Worm (Caenorhabditis elegans) whole organism, L4 larva: ENCODE measurements around the gene F16G10.5.

ENCODE experiments used
- Y105C5A.15 ChIP-seq: fragments of 200-800 bp; sonication (Bioruptor generic); IDR thresholded peaks from 2 replicates; pipeline ENCODE4 v1.3.6; 2022; ENCODE audit warnings: missing genetic modification characterization, missing compliant biosample characterization
- ZK337.2 ChIP-seq: fragments of 200-800 bp; sonication (Bioruptor generic); IDR thresholded peaks from 2 replicates; pipeline ENCODE4 v1.3.6; 2022; ENCODE audit warnings: missing genetic modification reagents, missing genetic modification characterization, missing compliant biosample characterization
- aly-2 ChIP-seq: sonication (generic microtip); optimal IDR thresholded peaks from 2 replicates; lab custom pipeline; 2018; ENCODE audit warnings: missing biosample characterization, missing genetic modification characterization
- ceh-20 ChIP-seq: fragments of 200-800 bp; sonication (Bioruptor generic); IDR thresholded peaks from 2 replicates; pipeline ENCODE4 v1.3.6; 2022; ENCODE audit warnings: missing genetic modification reagents, missing genetic modification characterization, missing compliant biosample characterization
- ces-1 ChIP-seq: fragments of 150-350 bp; sonication (generic microtip); optimal IDR thresholded peaks from 4 replicates; lab custom pipeline; 2014; ENCODE audit warnings: missing biosample characterization, missing genetic modification reagents, missing genetic modification characterization
- daf-12 ChIP-seq: fragments of 150-350 bp; optimal IDR thresholded peaks from 2 replicates; lab custom pipeline; 2014; ENCODE audit warnings: missing biosample characterization, missing genetic modification reagents, missing genetic modification characterization
- daf-16 ChIP-seq, 3 experiments: sonication (generic microtip); optimal IDR thresholded peaks; 2 replicates each; lab custom pipeline; 2016 to 2017; ENCODE audit warnings: missing genetic modification characterization in 3 of 3, missing genetic modification reagents in 3 of 3, mild to moderate bottlenecking in 2 of 3, missing compliant biosample characterization in 2 of 3, missing biosample characterization in 1 of 3, moderate library complexity in 1 of 3
- fos-1 ChIP-seq: fragments of 150-350 bp; optimal IDR thresholded peaks from 2 replicates; lab custom pipeline; 2014; ENCODE audit warnings: missing biosample characterization, missing genetic modification characterization
- gei-8 ChIP-seq: fragments of 200-800 bp; sonication (Bioruptor generic); optimal IDR thresholded peaks from 2 replicates; lab custom pipeline; 2018; ENCODE audit warnings: mild to moderate bottlenecking, missing genetic modification characterization, missing compliant biosample characterization
- lsy-2 ChIP-seq, 2 experiments: fragments of 150-350 bp in 1 of 2; sonication (generic microtip) in 1 of 2; optimal IDR thresholded peaks; 2 replicates each; lab custom pipeline; 2014 to 2017; ENCODE audit warnings: missing biosample characterization in 2 of 2, missing genetic modification characterization in 2 of 2
- madf-5 ChIP-seq, 2 experiments: fragments of 200-800 bp; sonication (Bioruptor generic); IDR thresholded peaks; 2 replicates each; pipeline ENCODE4 v1.3.6; 2022; ENCODE audit warnings: missing compliant biosample characterization in 2 of 2, missing genetic modification characterization in 2 of 2
- mep-1 ChIP-seq: fragments of 150-350 bp; sonication (generic microtip); optimal IDR thresholded peaks from 3 replicates; lab custom pipeline; 2014; ENCODE audit warnings: missing biosample characterization, missing genetic modification characterization
- mes-2 ChIP-seq: sonication (generic microtip); optimal IDR thresholded peaks from 2 replicates; lab custom pipeline; 2016; ENCODE audit warnings: missing genotype, mild to moderate bottlenecking, missing genetic modification characterization, missing compliant biosample characterization; ENCODE audit not compliant: poor library complexity, severe bottlenecking
- nhr-237 ChIP-seq: sonication (generic microtip); optimal IDR thresholded peaks from 2 replicates; lab custom pipeline; 2017; ENCODE audit warnings: missing biosample characterization, missing genetic modification characterization
- nhr-28 ChIP-seq: fragments of 150-350 bp; optimal IDR thresholded peaks from 2 replicates; lab custom pipeline; 2014; ENCODE audit warnings: missing biosample characterization, missing genetic modification characterization
- nhr-48 ChIP-seq: sonication (generic microtip); optimal IDR thresholded peaks from 2 replicates; lab custom pipeline; 2016; ENCODE audit warnings: mild to moderate bottlenecking, missing genetic modification characterization, missing compliant biosample characterization
- nhr-77 ChIP-seq: fragments of 150-350 bp; optimal IDR thresholded peaks from 2 replicates; lab custom pipeline; 2014; ENCODE audit warnings: missing biosample characterization, missing genetic modification characterization
- pha-4 ChIP-seq, 2 experiments: fragments of 150-350 bp in 1 of 2; fragments of 200-800 bp in 1 of 2; sonication (Bioruptor generic) in 1 of 2; IDR thresholded peaks in 1 of 2; optimal IDR thresholded peaks in 1 of 2; 2 replicates each; pipeline versions ENCODE4 v1.3.6 to Lab custom; 2014 to 2022; ENCODE audit warnings: missing genetic modification characterization in 2 of 2, missing genetic modification reagents in 2 of 2, missing biosample characterization in 1 of 2, missing compliant biosample characterization in 1 of 2
- pqm-1 ChIP-seq: sonication (generic microtip); optimal IDR thresholded peaks from 2 replicates; lab custom pipeline; 2017; ENCODE audit warnings: missing biosample characterization, missing genetic modification characterization
- rbr-2 ChIP-seq: sonication (generic microtip); optimal IDR thresholded peaks from 2 replicates; lab custom pipeline; 2016; ENCODE audit warnings: missing genotype, missing genetic modification characterization, missing compliant biosample characterization
- snpc-1.2 ChIP-seq: fragments of 200-800 bp; sonication (Bioruptor generic); IDR thresholded peaks from 2 replicates; pipeline ENCODE4 v1.3.6; 2022; ENCODE audit warnings: missing genetic modification reagents, missing genetic modification characterization, missing compliant biosample characterization
- unc-130 ChIP-seq: sonication (generic microtip); optimal IDR thresholded peaks from 2 replicates; lab custom pipeline; 2016; ENCODE audit warnings: missing genetic modification reagents, missing genetic modification characterization, missing compliant biosample characterization
- zip-2 ChIP-seq: fragments of 150-350 bp; optimal IDR thresholded peaks from 2 replicates; lab custom pipeline; 2014; ENCODE audit warnings: missing biosample characterization, missing genetic modification characterization

The F16G10.5 gene

ce11 chrII:2415439-2415838 lies 48.3 kb downstream of the F16G10.5 start, which contains the start of gene fbxa-4 (continued):
- TF ChIP-seq lsy-2 (tag; optimal IDR thresholded peaks at IDR 0.05; lab: Kevin White, UChicago): peak in 1 of 2 experiments; percentile 4
- TF ChIP-seq unc-130: no peak
- TF ChIP-seq Y105C5A.15 (GFP tag; lab: Robert Waterston, UW): no peak
- peak; percentile 18 for TF ChIP-seq mes-2 (tag; lab: Kevin White, UChicago)
- TF ChIP-seq snpc-1.2: no peak
- no peak for TF ChIP-seq ces-1
- TF ChIP-seq gei-8 (GFP tag; lab: Kevin White, UChicago): no peak
- TF ChIP-seq fos-1 (tag; lab: Kevin White, UChicago): no peak
- TF ChIP-seq rbr-2 (tag; lab: Kevin White, UChicago): no peak
- TF ChIP-seq nhr-48 (tag; lab: Kevin White, UChicago): no peak
- TF ChIP-seq nhr-28: peak; percentile 93
- no peak for TF ChIP-seq aly-2
- TF ChIP-seq zip-2 (tag; lab: Kevin White, UChicago): no peak
- TF ChIP-seq madf-5 (GFP tag; IDR thresholded peaks at IDR 0.05; lab: Robert Waterston, UW): no peak
- TF ChIP-seq nhr-77 (tag; lab: Kevin White, UChicago): peak; percentile 67

- TF ChIP-seq mep-1 (no peak), daf-16 (GFP tag; optimal IDR thresholded peaks at IDR 0.05; lab: Kevin White, UChicago) (no peak), daf-16 (tag; optimal IDR thresholded peaks at IDR 0.05; lab: Kevin White, UChicago) (peak; percentile 80), nhr-28 (peak; percentile 32), daf-12 (no peak), pha-4 (GFP tag; IDR thresholded peaks at IDR 0.05; lab: Robert Waterston, UW) (no peak), pha-4 (tag; optimal IDR thresholded peaks at IDR 0.05; lab: Kevin White, UChicago) (no peak), rbr-2 (tag; lab: Kevin White, UChicago) (no peak), pqm-1 (peak; percentile 45), ceh-20 (GFP tag; lab: Robert Waterston, UW) (no peak), lsy-2 (tag; optimal IDR thresholded peaks at IDR 0.05; lab: Kevin White, UChicago) (no peak), nhr-237 (no peak), ZK337.2 (no peak)
Observed at ce11 chrII:2417889-2418288, 50.8 kb downstream of the F16G10.5 start, which contains the start of the genes F42G2.5 and F42G2.7. F42G2.5 (minus strand) TSS chrII:2417989. F42G2.7 (plus strand) TSS chrII:2418158.
